Worm (Caenorhabditis elegans) whole organism, L1 larva: ENCODE measurements around the gene R53.8.

ENCODE experiments used
- C16A3.4 ChIP-seq: fragments of 150-350 bp; optimal IDR thresholded peaks from 2 replicates; lab custom pipeline; 2014; ENCODE audit warnings: missing biosample characterization, missing genetic modification characterization
- C34B4.2 ChIP-seq: sonication (generic microtip); optimal IDR thresholded peaks from 2 replicates; lab custom pipeline; 2017; ENCODE audit warnings: mild to moderate bottlenecking, missing genetic modification characterization, missing compliant biosample characterization
- F16B12.6 ChIP-seq: fragments of 150-350 bp; optimal IDR thresholded peaks from 2 replicates; lab custom pipeline; 2014; ENCODE audit warnings: missing biosample characterization, missing genetic modification characterization
- Y116A8C.19 ChIP-seq: sonication (generic microtip); optimal IDR thresholded peaks from 2 replicates; lab custom pipeline; 2016; ENCODE audit warnings: missing compliant biosample characterization, missing genetic modification characterization, borderline replicate concordance
- aly-2 ChIP-seq: fragments of 150-350 bp; optimal IDR thresholded peaks from 2 replicates; lab custom pipeline; 2014; ENCODE audit warnings: missing biosample characterization, missing genetic modification characterization
- ama-1 ChIP-seq: fragments of 150-350 bp; optimal IDR thresholded peaks from 2 replicates; lab custom pipeline; 2014
- blmp-1 ChIP-seq: fragments of 150-350 bp; optimal IDR thresholded peaks from 2 replicates; lab custom pipeline; 2014; ENCODE audit warnings: missing biosample characterization, missing genetic modification characterization
- ceh-63 ChIP-seq: fragments of 200-800 bp; sonication (Bioruptor generic); optimal IDR thresholded peaks from 2 replicates; lab custom pipeline; 2018; ENCODE audit warnings: mild to moderate bottlenecking, missing genetic modification characterization, missing compliant biosample characterization
- ceh-88 ChIP-seq: fragments of 200-800 bp; sonication (Bioruptor generic); IDR thresholded peaks from 2 replicates; pipeline ENCODE4 v1.3.6; 2022; ENCODE audit warnings: missing genetic modification characterization, missing compliant biosample characterization
- dpl-1 ChIP-seq, 3 experiments: fragments of 150-350 bp in 2 of 3; sonication (generic microtip) in 1 of 3; optimal IDR thresholded peaks; 2 replicates each; lab custom pipeline; 2014 to 2017; ENCODE audit warnings: missing biosample characterization in 3 of 3, missing genetic modification characterization in 3 of 3, missing genetic modification reagents in 3 of 3
- dsc-1 ChIP-seq: sonication (generic microtip); optimal IDR thresholded peaks from 2 replicates; lab custom pipeline; 2016; ENCODE audit warnings: mild to moderate bottlenecking, missing genetic modification characterization, missing compliant biosample characterization
- efl-1 ChIP-seq, 4 experiments: fragments of 150-350 bp; optimal IDR thresholded peaks in 3 of 4; peaks in 1 of 4; 1 replicate in 1 of 4; 2 replicates in 3 of 4; lab custom pipeline; 2014; ENCODE audit warnings: missing biosample characterization in 2 of 4, missing genetic modification characterization in 2 of 4, missing genetic modification reagents in 2 of 4
- efl-3 ChIP-seq: fragments of 200-800 bp; sonication (Bioruptor generic); optimal IDR thresholded peaks from 2 replicates; lab custom pipeline; 2018; ENCODE audit warnings: mild to moderate bottlenecking, missing genetic modification characterization, missing compliant biosample characterization
- elt-2 ChIP-seq: sonication (generic microtip); optimal IDR thresholded peaks from 2 replicates; lab custom pipeline; 2016; ENCODE audit warnings: missing genetic modification characterization, mild to moderate bottlenecking, inconsistent platforms, missing compliant biosample characterization, missing genetic modification reagents
- ets-5 ChIP-seq: fragments of 200-800 bp; sonication (Bioruptor generic); IDR thresholded peaks from 2 replicates; pipeline ENCODE4 v1.3.6; 2022; ENCODE audit warnings: missing genetic modification characterization, missing compliant biosample characterization
- grh-1 ChIP-seq: fragments of 200-800 bp; sonication (Bioruptor generic); IDR thresholded peaks from 2 replicates; pipeline ENCODE4 v1.3.6; 2022; ENCODE audit warnings: missing genetic modification reagents, missing genetic modification characterization, missing compliant biosample characterization
- hlh-17 ChIP-seq: fragments of 200-800 bp; sonication (Bioruptor generic); optimal IDR thresholded peaks from 2 replicates; lab custom pipeline; 2018; ENCODE audit warnings: missing genetic modification characterization, mild to moderate bottlenecking, missing compliant biosample characterization, moderate library complexity, borderline replicate concordance
- hlh-4 ChIP-seq: sonication (generic microtip); optimal IDR thresholded peaks from 2 replicates; lab custom pipeline; 2016; ENCODE audit warnings: mild to moderate bottlenecking, missing genetic modification characterization, missing compliant biosample characterization
- hpl-2 ChIP-seq: fragments of 150-350 bp; optimal IDR thresholded peaks from 2 replicates; lab custom pipeline; 2014; ENCODE audit warnings: missing biosample characterization, missing genetic modification reagents, missing genetic modification characterization
- irx-1 ChIP-seq: sonication (generic microtip); optimal IDR thresholded peaks from 2 replicates; lab custom pipeline; 2016; ENCODE audit warnings: missing genetic modification characterization, missing compliant biosample characterization
- jun-1 ChIP-seq: fragments of 150-350 bp; optimal IDR thresholded peaks from 2 replicates; lab custom pipeline; 2014; ENCODE audit warnings: missing biosample characterization, missing genetic modification reagents, missing genetic modification characterization
- lin-14 ChIP-seq: fragments of 200-800 bp; sonication (Bioruptor generic); optimal IDR thresholded peaks from 2 replicates; lab custom pipeline; 2018; ENCODE audit warnings: mild to moderate bottlenecking, missing genetic modification characterization, moderate library complexity, missing compliant biosample characterization
- lin-35 ChIP-seq, 2 experiments: fragments of 150-350 bp; optimal IDR thresholded peaks; 2 replicates each; lab custom pipeline; 2014; ENCODE audit warnings: missing biosample characterization in 2 of 2, missing genetic modification characterization in 2 of 2, missing genetic modification reagents in 2 of 2
- lin-39 ChIP-seq: fragments of 150-350 bp; optimal IDR thresholded peaks from 2 replicates; lab custom pipeline; 2014; ENCODE audit warnings: missing biosample characterization, missing genetic modification reagents, missing genetic modification characterization
- lir-3 ChIP-seq: sonication (generic microtip); optimal IDR thresholded peaks from 2 replicates; lab custom pipeline; 2016; ENCODE audit warnings: mild to moderate bottlenecking, missing genetic modification characterization, moderate library complexity, missing compliant biosample characterization; ENCODE audit not compliant: poor library complexity
- mef-2 ChIP-seq: fragments of 150-350 bp; optimal IDR thresholded peaks from 2 replicates; lab custom pipeline; 2014; ENCODE audit warnings: missing biosample characterization, missing genetic modification characterization
- mep-1 ChIP-seq: fragments of 150-350 bp; optimal IDR thresholded peaks from 2 replicates; lab custom pipeline; 2014; ENCODE audit warnings: missing biosample characterization, missing genetic modification characterization
- nhr-19 ChIP-seq: fragments of 200-800 bp; sonication (Bioruptor generic); conservative IDR thresholded peaks from 2 replicates; pipeline ENCODE4 v1.3.6; 2022; ENCODE audit warnings: missing genetic modification characterization, missing compliant biosample characterization
- nhr-20 ChIP-seq: sonication (generic microtip); optimal IDR thresholded peaks from 2 replicates; lab custom pipeline; 2016; ENCODE audit warnings: mild to moderate bottlenecking, missing genetic modification characterization, missing compliant biosample characterization
- nhr-237 ChIP-seq: fragments of 150-350 bp; optimal IDR thresholded peaks from 2 replicates; lab custom pipeline; 2014; ENCODE audit warnings: missing biosample characterization, missing genetic modification characterization
- nhr-28 ChIP-seq: fragments of 150-350 bp; optimal IDR thresholded peaks from 2 replicates; lab custom pipeline; 2014; ENCODE audit warnings: missing biosample characterization, missing genetic modification characterization
- nhr-47 ChIP-seq: sonication (generic microtip); optimal IDR thresholded peaks from 2 replicates; lab custom pipeline; 2016; ENCODE audit warnings: mild to moderate bottlenecking, missing genetic modification characterization, moderate library complexity, missing compliant biosample characterization
- nhr-71 ChIP-seq: sonication (generic microtip); optimal IDR thresholded peaks from 2 replicates; lab custom pipeline; 2016; ENCODE audit warnings: mild to moderate bottlenecking, missing genetic modification characterization, moderate library complexity, missing compliant biosample characterization
- nhr-76 ChIP-seq: sonication (generic microtip); optimal IDR thresholded peaks from 2 replicates; lab custom pipeline; 2017; ENCODE audit warnings: missing biosample characterization, missing genetic modification characterization
- nhr-77 ChIP-seq: fragments of 150-350 bp; optimal IDR thresholded peaks from 2 replicates; lab custom pipeline; 2014; ENCODE audit warnings: missing biosample characterization, missing genetic modification characterization
- nhr-84 ChIP-seq: sonication (generic microtip); optimal IDR thresholded peaks from 2 replicates; lab custom pipeline; 2017; ENCODE audit warnings: missing biosample characterization, missing genetic modification characterization
- nhr-85 ChIP-seq: sonication (generic microtip); peaks from one replicate; lab custom pipeline; 2016; ENCODE audit warnings: missing genetic modification characterization, inconsistent platforms, missing compliant biosample characterization
- nhr-90 ChIP-seq: sonication (generic microtip); optimal IDR thresholded peaks from 2 replicates; lab custom pipeline; 2016; ENCODE audit warnings: mild to moderate bottlenecking, missing genetic modification characterization, missing compliant biosample characterization; ENCODE audit not compliant: poor library complexity
- pag-3 ChIP-seq: sonication (generic microtip); optimal IDR thresholded peaks from 2 replicates; lab custom pipeline; 2017; ENCODE audit warnings: missing genetic modification characterization, mild to moderate bottlenecking, missing compliant biosample characterization, antibody characterized with exemption, borderline replicate concordance; ENCODE audit not compliant: insufficient read depth
- pqm-1 ChIP-seq: sonication (generic microtip); optimal IDR thresholded peaks from 3 replicates; lab custom pipeline; 2017; ENCODE audit warnings: missing biosample characterization, missing genetic modification characterization
- rnt-1 ChIP-seq: sonication (generic microtip); optimal IDR thresholded peaks from 2 replicates; lab custom pipeline; 2016; ENCODE audit warnings: mild to moderate bottlenecking, missing genetic modification characterization, moderate library complexity, missing compliant biosample characterization
- skn-1 ChIP-seq: fragments of 150-350 bp; optimal IDR thresholded peaks from 2 replicates; lab custom pipeline; 2014; ENCODE audit warnings: missing biosample characterization, missing genetic modification characterization
- snpc-4 ChIP-seq: fragments of 150-350 bp; optimal IDR thresholded peaks from 2 replicates; lab custom pipeline; 2014; ENCODE audit warnings: missing biosample characterization, missing genetic modification characterization
- snu-23 ChIP-seq: sonication (generic microtip); optimal IDR thresholded peaks from 2 replicates; lab custom pipeline; 2016; ENCODE audit warnings: missing genetic modification characterization, missing compliant biosample characterization
- tlp-1 ChIP-seq: fragments of 150-350 bp; optimal IDR thresholded peaks from 2 replicates; lab custom pipeline; 2014; ENCODE audit warnings: missing biosample characterization, missing genetic modification characterization
- unc-30 ChIP-seq: sonication (generic microtip); optimal IDR thresholded peaks from 2 replicates; lab custom pipeline; 2017; ENCODE audit warnings: missing biosample characterization, missing genetic modification characterization
- unc-98 ChIP-seq: fragments of 200-800 bp; sonication (Bioruptor generic); IDR thresholded peaks from 2 replicates; pipeline ENCODE4 v1.3.6; 2022; ENCODE audit warnings: missing genetic modification characterization, missing compliant biosample characterization
- ztf-4 ChIP-seq: fragments of 150-350 bp; optimal IDR thresholded peaks from 2 replicates; lab custom pipeline; 2014; ENCODE audit warnings: missing biosample characterization, missing genetic modification characterization

The R53.8 gene

DNA sequence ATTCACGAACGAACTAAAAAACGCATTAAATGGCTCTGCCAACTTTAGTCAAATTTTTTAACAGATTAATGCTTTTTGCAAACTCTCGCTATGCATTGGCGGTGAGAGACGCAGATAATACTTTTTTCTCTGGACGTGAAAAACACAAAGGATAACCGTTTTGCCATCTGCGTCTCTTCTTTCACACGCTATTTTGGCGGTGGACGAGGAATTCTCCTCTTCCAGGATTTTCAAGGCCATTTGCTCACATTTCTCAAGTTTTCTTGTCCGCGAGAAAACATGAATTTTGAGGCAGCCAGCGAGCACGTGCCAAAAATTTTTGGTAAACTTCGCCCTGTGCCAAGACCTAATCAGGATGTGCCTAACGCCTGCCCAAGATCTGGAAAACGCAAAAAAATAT, 45.5 kb upstream of the R53.8 start (continued):
- peak; percentile 84 for TF ChIP-seq rnt-1
- TF ChIP-seq unc-98 (GFP tag; lab: Robert Waterston, UW) = peak; percentile 55; the same call in 1 of the 2 replicates
- TF ChIP-seq C34B4.2 (tag; lab: Kevin White, UChicago) = no peak
- peak; percentile 35 for TF ChIP-seq dsc-1 (tag; lab: Kevin White, UChicago)
- no peak for TF ChIP-seq Y116A8C.19
- no peak for TF ChIP-seq hlh-4 (tag; lab: Kevin White, UChicago)
- TF ChIP-seq hpl-2 (GFP tag; lab: Kevin White, UChicago) = no peak
- peak; percentile 18 for TF ChIP-seq jun-1
- TF ChIP-seq dpl-1 (GFP tag; optimal IDR thresholded peaks at IDR 0.05; lab: Kevin White, UChicago) = peak; percentile 25 to 45 (median 37)
- no peak; the same call in 1 of the 2 replicates for TF ChIP-seq ceh-88 (GFP tag; lab: Robert Waterston, UW)
- TF ChIP-seq lir-3 (tag; lab: Kevin White, UChicago) = peak; percentile 78
- no peak for TF ChIP-seq lin-39
- no peak for TF ChIP-seq ets-5 (GFP tag; lab: Robert Waterston, UW)
- TF ChIP-seq blmp-1 (tag; lab: Kevin White, UChicago) = no peak
- no peak for TF ChIP-seq efl-3 (GFP tag; lab: Kevin White, UChicago)
- no peak for TF ChIP-seq tlp-1 (tag; lab: Kevin White, UChicago)
- TF ChIP-seq nhr-76 (tag; lab: Kevin White, UChicago) = no peak
- peak; percentile 63 for TF ChIP-seq nhr-85 (tag; lab: Kevin White, UChicago)
- no peak for TF ChIP-seq ztf-4 (tag; lab: Kevin White, UChicago)
- no peak for TF ChIP-seq ceh-63 (GFP tag; lab: Kevin White, UChicago)
- TF ChIP-seq nhr-71 (tag; lab: Kevin White, UChicago) = peak; percentile 82
- no peak for TF ChIP-seq nhr-237 (tag; lab: Kevin White, UChicago)
- TF ChIP-seq irx-1 (tag; lab: Kevin White, UChicago) = peak; percentile 39
- peak; percentile 68 for TF ChIP-seq nhr-47 (tag; lab: Kevin White, UChicago)
- TF ChIP-seq F16B12.6 (tag; lab: Kevin White, UChicago) = no peak
- TF ChIP-seq snpc-4 (tag; lab: Kevin White, UChicago) = no peak
- TF ChIP-seq mef-2 (tag; lab: Kevin White, UChicago) = no peak
- no peak for TF ChIP-seq C16A3.4
- no peak for TF ChIP-seq grh-1 (GFP tag; lab: Robert Waterston, UW)
- TF ChIP-seq pag-3 = no peak
- peak; percentile 57 for TF ChIP-seq nhr-19 (GFP tag; lab: Robert Waterston, UW)
- TF ChIP-seq nhr-90 (tag; lab: Kevin White, UChicago) = no peak
- TF ChIP-seq pqm-1 = no peak
- TF ChIP-seq skn-1 (tag; lab: Kevin White, UChicago) = no peak
- no peak for TF ChIP-seq hlh-17 (GFP tag; lab: Kevin White, UChicago)
- no peak for TF ChIP-seq nhr-84 (tag; lab: Kevin White, UChicago)
- peak; percentile 6 for TF ChIP-seq nhr-77 (tag; lab: Kevin White, UChicago)
- no peak for TF ChIP-seq mep-1 (tag; lab: Kevin White, UChicago)
- peak; percentile 82 for TF ChIP-seq lin-14

DNA sequence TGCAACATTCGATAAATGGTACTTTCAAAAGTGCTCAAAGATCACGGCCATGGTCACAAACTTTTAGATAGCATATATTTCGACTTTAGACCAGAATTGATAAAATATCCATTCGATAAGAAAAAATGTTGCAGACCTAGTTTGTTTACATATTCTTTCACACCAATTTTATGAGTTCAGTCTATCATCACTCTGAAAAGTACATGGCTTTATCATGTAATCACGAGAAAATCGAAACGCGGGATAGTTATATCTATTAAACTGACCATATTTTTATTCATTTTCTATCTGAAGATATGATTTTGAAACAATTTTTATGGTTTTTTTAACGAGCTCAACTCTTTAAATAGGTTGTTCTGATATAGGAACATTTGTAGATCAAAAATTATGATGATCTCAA, 45.0 kb upstream of the R53.8 start, which contains the start of gene pho-11:
pho-11 (plus strand) TSS at position 374 of the 400 bp plus-strand sequence.
- TF ChIP-seq elt-2 (tag; lab: Kevin White, UChicago) = peak; percentile 64
- no peak for TF ChIP-seq nhr-19 (GFP tag; lab: Robert Waterston, UW)

DNA sequence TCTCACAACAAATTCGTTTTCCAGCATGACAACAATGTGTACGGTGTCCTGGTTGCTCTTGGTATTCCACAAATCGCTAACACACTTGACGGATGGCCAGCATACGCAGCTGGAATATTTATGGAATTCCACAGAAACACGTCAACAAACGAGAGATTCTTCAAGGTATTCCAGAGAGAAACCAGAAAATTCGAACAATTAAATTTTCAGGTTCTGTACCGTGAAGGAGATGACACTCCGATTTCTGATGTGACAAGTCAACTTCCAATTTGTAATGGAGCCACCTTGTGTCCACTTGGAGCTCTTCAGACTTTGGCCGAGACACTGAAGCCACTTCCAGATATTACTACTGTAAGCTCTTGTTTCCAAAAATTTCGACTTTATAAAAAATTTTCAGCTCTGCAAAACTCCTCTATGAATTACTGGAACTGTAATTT, 42.5 kb upstream of the R53.8 start:
- TF ChIP-seq nhr-28 (no peak), unc-98 (GFP tag; lab: Robert Waterston, UW) (no peak), lin-35 (GFP tag; optimal IDR thresholded peaks at IDR 0.05; lab: Kevin White, UChicago) (peak in 1 of 2 experiments; percentile 1), dpl-1 (GFP tag; optimal IDR thresholded peaks at IDR 0.05; lab: Kevin White, UChicago) (peak in 1 of 3 experiments; percentile 4), unc-30 (tag; lab: Kevin White, UChicago) (no peak), grh-1 (GFP tag; lab: Robert Waterston, UW) (no peak), mep-1 (tag; lab: Kevin White, UChicago) (no peak), rnt-1 (peak; percentile 54), nhr-71 (tag; lab: Kevin White, UChicago) (peak; percentile 42), nhr-47 (tag; lab: Kevin White, UChicago) (peak; percentile 48), nhr-20 (tag; lab: Kevin White, UChicago) (peak; percentile 14), snu-23 (GFP tag; lab: Kevin White, UChicago) (peak; percentile 48), aly-2 (peak; percentile 59), nhr-85 (tag; lab: Kevin White, UChicago) (peak; percentile 74), jun-1 (no peak), ama-1 (lab: Kevin White, UChicago) (peak; percentile 77), nhr-90 (tag; lab: Kevin White, UChicago) (peak; percentile 58), hlh-17 (GFP tag; lab: Kevin White, UChicago) (peak; percentile 24), efl-1 (optimal IDR thresholded peaks at IDR 0.05; lab: Kevin White, UChicago) (no peak), efl-1 (GFP tag; optimal IDR thresholded peaks at IDR 0.05 in 1 of 2; lab: Kevin White, UChicago) (peak in 1 of 2 experiments; percentile 88)
